Fruit fly (Drosophila melanogaster): ENCODE data around the gene CG6999.

The CG6999 gene

DNA sequence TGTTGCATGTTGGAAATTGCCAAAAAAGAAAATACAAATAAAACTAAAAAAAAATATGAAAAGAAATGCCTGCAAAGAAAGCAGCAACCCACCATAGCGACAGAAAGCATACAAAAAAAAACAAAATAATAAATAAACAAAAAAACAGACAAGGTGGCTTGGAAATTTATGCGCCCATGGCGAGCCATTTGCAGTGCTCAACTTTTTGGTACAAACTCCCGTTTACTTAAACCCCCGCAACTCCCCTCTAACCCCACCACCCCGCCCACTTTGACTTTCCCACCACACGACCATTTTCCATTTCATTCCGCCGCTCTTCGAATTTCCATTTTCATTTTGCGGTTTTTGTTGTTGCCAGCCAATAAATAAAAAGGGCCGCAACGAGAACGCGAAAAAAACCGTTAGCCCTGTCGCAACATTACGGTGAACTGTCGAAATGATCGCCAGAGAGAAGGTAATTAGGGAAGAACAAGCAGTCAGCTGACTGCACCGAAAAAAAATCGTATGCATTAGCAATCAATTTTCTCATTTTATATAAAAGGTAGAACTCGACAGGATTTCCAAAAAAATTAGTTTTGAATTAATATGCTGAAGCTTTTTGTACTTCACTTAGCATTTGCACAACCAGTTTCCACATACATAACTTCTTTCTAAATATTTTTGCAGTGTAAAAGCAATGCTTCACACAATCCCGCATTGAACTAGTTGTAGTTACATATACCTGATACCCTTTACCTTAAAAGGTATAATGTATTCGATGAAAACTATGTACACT is 48.8 kb downstream of the CG6999 start:
- TF ChIP-seq h (GFP tag; optimal IDR thresholded peaks at IDR 0.05) (no peak), Jra (GFP tag; optimal IDR thresholded peaks at IDR 0.05) (no peak), jim (GFP tag; optimal IDR thresholded peaks at IDR 0.05) (no peak), GATAd (GFP tag; optimal IDR thresholded peaks at IDR 0.05) (no peak), Mio (GFP tag; optimal IDR thresholded peaks at IDR 0.05) (no peak), sage (GFP tag; optimal IDR thresholded peaks at IDR 0.05) (no peak)

Data from whole organism, wandering third instar larva.